Worm (Caenorhabditis elegans) whole organism, mixed stage, embryonic: ENCODE measurements around the gene fbxa-143.

Experiments used
- ceh-39 ChIP-seq: fragments of 150-350 bp; optimal IDR thresholded peaks from 2 replicates; lab custom pipeline; 2014; ENCODE audit warnings: missing biosample characterization, missing genetic modification characterization
- ceh-43 ChIP-seq: fragments of 200-800 bp; sonication (Bioruptor generic); optimal IDR thresholded peaks from 2 replicates; lab custom pipeline; 2018; ENCODE audit warnings: mild to moderate bottlenecking, missing genetic modification characterization, moderate library complexity, missing compliant biosample characterization
- lsy-2 ChIP-seq: fragments of 150-350 bp; optimal IDR thresholded peaks from 2 replicates; lab custom pipeline; 2014; ENCODE audit warnings: missing biosample characterization, missing genetic modification characterization
- mep-1 ChIP-seq: fragments of 150-350 bp; optimal IDR thresholded peaks from 2 replicates; lab custom pipeline; 2017; ENCODE audit warnings: missing biosample characterization, missing genetic modification reagents, missing genetic modification characterization, inconsistent platforms
- nhr-12 ChIP-seq: fragments of 150-350 bp; optimal IDR thresholded peaks from 2 replicates; lab custom pipeline; 2014; ENCODE audit warnings: missing biosample characterization, missing genetic modification characterization
- nhr-237 ChIP-seq: fragments of 150-350 bp; optimal IDR thresholded peaks from 2 replicates; lab custom pipeline; 2014; ENCODE audit warnings: missing biosample characterization, missing genetic modification characterization
- pha-4 ChIP-seq: fragments of 150-350 bp; optimal IDR thresholded peaks from 2 replicates; lab custom pipeline; 2018; ENCODE audit warnings: missing biosample characterization, missing genetic modification reagents, missing genetic modification characterization
- sem-2 ChIP-seq: fragments of 200-800 bp; sonication (Bioruptor generic); optimal IDR thresholded peaks from 2 replicates; lab custom pipeline; 2018; ENCODE audit warnings: mild to moderate bottlenecking, missing genetic modification characterization, missing compliant biosample characterization
- snpc-4 ChIP-seq: fragments of 150-350 bp; optimal IDR thresholded peaks from 2 replicates; lab custom pipeline; 2014; ENCODE audit warnings: missing biosample characterization, missing genetic modification characterization
- unc-39 ChIP-seq: fragments of 150-350 bp; optimal IDR thresholded peaks from 2 replicates; lab custom pipeline; 2014; ENCODE audit warnings: missing biosample characterization, missing genetic modification characterization
- unc-62 ChIP-seq: fragments of 150-350 bp; optimal IDR thresholded peaks from 2 replicates; lab custom pipeline; 2014; ENCODE audit warnings: missing biosample characterization, missing genetic modification reagents, missing genetic modification characterization

- TF ChIP-seq nhr-237 (tag; lab: Kevin White, UChicago), result no peak
- no peak for TF ChIP-seq sem-2 (GFP tag; lab: Kevin White, UChicago)
- TF ChIP-seq mep-1, result no peak
- no peak for TF ChIP-seq pha-4 (tag; lab: Kevin White, UChicago)
- TF ChIP-seq ceh-39 (tag; lab: Kevin White, UChicago), result no peak
- no peak for TF ChIP-seq snpc-4 (tag; lab: Kevin White, UChicago)
- TF ChIP-seq ceh-43, result no peak
- TF ChIP-seq unc-62 (GFP tag; lab: Kevin White, UChicago), result no peak
- no peak for TF ChIP-seq unc-39
- no peak for TF ChIP-seq lsy-2 (tag; lab: Kevin White, UChicago)
- TF ChIP-seq nhr-12 (tag; lab: Kevin White, UChicago), result no peak
These were observed 8.7 kb downstream of the fbxa-143 start, which contains the start of gene str-103 for ce11 chrV:16118601-16119000.
